Fruit fly (Drosophila melanogaster): ENCODE measurements around the gene jvl.

Gene jvl

dm6 chr3R:14754806-14755488 lies 13.6 kb downstream of the jvl start (continued):
- TF ChIP-seq Abd-B (GFP tag; optimal IDR thresholded peaks at IDR 0.05) (no peak), H15 (GFP tag; IDR thresholded peaks at IDR 0.05) (0 out of 3 replicates have a peak, but pooled peaks have one; percentile 51), hb (GFP tag; IDR thresholded peaks at IDR 0.05; ENCODE audit: partially characterized antibody) (0 out of 3 replicates have a peak, but pooled peaks have one; percentile 21), CG30020 (tag; optimal IDR thresholded peaks at IDR 0.05) (no peak), run (tag; optimal IDR thresholded peaks at IDR 0.05) (no peak), CG9876 (GFP tag; optimal IDR thresholded peaks at IDR 0.05) (no peak), caup (GFP tag; optimal IDR thresholded peaks at IDR 0.05; ENCODE audit: severe bottlenecking) (peak; percentile 55), exex (tag; optimal IDR thresholded peaks at IDR 0.05) (no peak), eve (GFP tag; optimal IDR thresholded peaks at IDR 0.05) (no peak), Sox102F (GFP tag; optimal IDR thresholded peaks at IDR 0.05) (peak; percentile 47), MBD-R2 (GFP tag; IDR thresholded peaks at IDR 0.05) (no peak; the same call in 1 of the 2 replicates), CG18262 (tag; optimal IDR thresholded peaks at IDR 0.05) (peak; percentile 31), Six4 (GFP tag; optimal IDR thresholded peaks at IDR 0.05) (peak; percentile 6), sd (tag; optimal IDR thresholded peaks at IDR 0.05) (no peak), schlank (tag; optimal IDR thresholded peaks at IDR 0.05) (no peak), CG4854 (GFP tag; optimal IDR thresholded peaks at IDR 0.05) (no peak), E2f2 (GFP tag; IDR thresholded peaks at IDR 0.05) (peak; percentile 44; the same call in 1 of the 2 replicates), cad (GFP tag; optimal IDR thresholded peaks at IDR 0.05) (no peak), Aef1 (GFP tag; IDR thresholded peaks at IDR 0.05) (peak; percentile 55; the same call in 2 of the 3 replicates), BtbVII (GFP tag; optimal IDR thresholded peaks at IDR 0.05) (no peak), Rfx (GFP tag; IDR thresholded peaks at IDR 0.05) (peak; percentile 68), slp2 (GFP tag; optimal IDR thresholded peaks at IDR 0.05) (no peak), knrl (GFP tag; IDR thresholded peaks at IDR 0.05; ENCODE audit: partially characterized antibody) (no peak), CG10654 (GFP tag; optimal IDR thresholded peaks at IDR 0.05) (peak; percentile 12), CG17385 (GFP tag; optimal IDR thresholded peaks at IDR 0.05) (peak; percentile 8), ttk (GFP tag; IDR thresholded peaks at IDR 0.05) (no peak), CG2678 (tag; optimal IDR thresholded peaks at IDR 0.05) (peak; percentile 68), ftz-f1 (GFP tag; optimal IDR thresholded peaks at IDR 0.05) (no peak), ci (GFP tag; IDR thresholded peaks at IDR 0.05) (0 out of 3 replicates have a peak, but pooled peaks have one; percentile 55), cg (GFP tag; optimal IDR thresholded peaks at IDR 0.05) (no peak), dmrt99B (tag; optimal IDR thresholded peaks at IDR 0.05) (peak; percentile 65), CG43689 (GFP tag; IDR thresholded peaks at IDR 0.05) (no peak), CG1832 (GFP tag; optimal IDR thresholded peaks at IDR 0.05) (no peak), Opbp (GFP tag; IDR thresholded peaks at IDR 0.05; ENCODE audit: partially characterized antibody) (no peak), CG16779 (GFP tag; IDR thresholded peaks at IDR 0.05) (no peak), CG3407 (GFP tag; optimal IDR thresholded peaks at IDR 0.05) (no peak), CG12071 (GFP tag; optimal IDR thresholded peaks at IDR 0.05) (peak; percentile 3), psq (GFP tag; optimal IDR thresholded peaks at IDR 0.05) (no peak), CG8478 (optimal IDR thresholded peaks at IDR 0.05) (no peak), CG10209 (GFP tag; optimal IDR thresholded peaks at IDR 0.05) (peak; percentile 13), mam (GFP tag; optimal IDR thresholded peaks at IDR 0.05) (peak; percentile 37), Nf-YC (tag; optimal IDR thresholded peaks at IDR 0.05) (no peak), sr (GFP tag; IDR thresholded peaks at IDR 0.05) (no peak), Med (GFP tag) (peak; percentile 60), D19B (GFP tag; optimal IDR thresholded peaks at IDR 0.05) (peak; percentile 88), fd102C (GFP tag; optimal IDR thresholded peaks at IDR 0.05) (no peak), her (GFP tag; optimal IDR thresholded peaks at IDR 0.05) (no peak), CG32767 (GFP tag; IDR thresholded peaks at IDR 0.05) (no peak), CG6791 (GFP tag; IDR thresholded peaks at IDR 0.05; ENCODE audit: partially characterized antibody) (no peak), tgo (GFP tag; IDR thresholded peaks at IDR 0.05) (peak; percentile 53; the same call in 1 of the 3 replicates)

All from whole organism, embryonic.